Fruit fly (Drosophila melanogaster): Measurements from ENCODE around the gene KrT95D.
A peak's percentile ranks its signal among the peaks of the same experiment; 100 is the strongest.

Gene KrT95D

dm6 chr3R:24026503-24026902 is 5.1 kb downstream of the KrT95D start (continued):
- TF ChIP-seq CG9437 (GFP tag; optimal IDR thresholded peaks at IDR 0.05) (no peak), CG13894 (tag; optimal IDR thresholded peaks at IDR 0.05) (no peak), tx (GFP tag; optimal IDR thresholded peaks at IDR 0.05) (no peak), NC2α (GFP tag; optimal IDR thresholded peaks at IDR 0.05) (no peak), CG14667 (GFP tag; IDR thresholded peaks at IDR 0.05) (no peak), CG10543 (GFP tag; optimal IDR thresholded peaks at IDR 0.05) (peak; percentile 68), abd-A (tag; optimal IDR thresholded peaks at IDR 0.05) (no peak), yki (optimal IDR thresholded peaks at IDR 0.05) (no peak), dimm (GFP tag; IDR thresholded peaks at IDR 0.05) (no peak), CG11085 (GFP tag; IDR thresholded peaks at IDR 0.05) (no peak), CG15479 (GFP tag; optimal IDR thresholded peaks at IDR 0.05) (no peak), Rfx (GFP tag; IDR thresholded peaks at IDR 0.05) (no peak), disco-r (GFP tag; optimal IDR thresholded peaks at IDR 0.05) (no peak), CG9817 (tag; optimal IDR thresholded peaks at IDR 0.05) (no peak), CG16813 (GFP tag; IDR thresholded peaks at IDR 0.05; ENCODE audit: partially characterized antibody) (no peak), luna (GFP tag; optimal IDR thresholded peaks at IDR 0.05) (no peak), CG7987 (GFP tag; optimal IDR thresholded peaks at IDR 0.05) (no peak), CG6791 (GFP tag; IDR thresholded peaks at IDR 0.05; ENCODE audit: partially characterized antibody) (no peak), crol (GFP tag; IDR thresholded peaks at IDR 0.05) (peak; percentile 48), Ravus (GFP tag; IDR thresholded peaks at IDR 0.05) (no peak)

DNA sequence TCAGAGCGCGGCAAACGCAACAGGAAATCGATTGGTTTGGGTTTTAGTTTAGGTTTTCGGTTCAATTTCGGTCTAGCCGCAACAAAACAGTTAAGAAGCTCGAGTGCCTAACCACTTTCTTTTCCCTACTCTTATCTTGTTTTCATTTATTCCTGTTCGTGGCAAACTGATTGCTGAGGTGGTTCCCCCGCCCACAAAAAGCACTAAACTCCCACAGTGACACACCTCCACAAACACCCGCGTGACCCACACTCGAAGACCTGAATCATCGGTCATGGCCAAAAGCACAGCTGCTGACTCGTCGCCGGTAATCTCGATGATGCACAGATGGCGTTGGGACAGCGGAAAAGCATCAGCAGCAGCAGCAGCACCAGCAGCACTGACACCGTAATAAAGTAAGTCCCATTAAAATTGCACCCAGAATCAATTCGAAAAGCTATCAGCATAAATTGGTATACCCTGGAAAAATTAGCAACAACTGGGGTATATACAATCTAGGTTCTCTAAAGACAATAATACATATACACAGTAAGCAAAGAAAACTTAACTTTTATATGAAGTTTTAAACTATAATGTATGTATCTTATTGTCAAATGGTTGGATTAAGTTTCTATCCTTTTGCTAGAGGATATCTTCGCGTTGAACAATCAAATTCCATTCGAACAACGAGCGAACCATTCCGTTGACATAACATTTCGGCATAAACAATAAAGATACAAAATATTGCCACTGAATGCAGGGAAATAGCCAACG is 5.7 kb downstream of the KrT95D start:
- TF ChIP-seq Max (GFP tag; optimal IDR thresholded peaks at IDR 0.05), result no peak
- TF ChIP-seq CG2116 (GFP tag; optimal IDR thresholded peaks at IDR 0.05), result no peak
- TF ChIP-seq exex (tag; optimal IDR thresholded peaks at IDR 0.05), result no peak
- 0 out of 2 replicates have a peak, but pooled peaks have one; percentile 21 for TF ChIP-seq E2f2 (GFP tag; IDR thresholded peaks at IDR 0.05)
- no peak for TF ChIP-seq Hand (GFP tag; optimal IDR thresholded peaks at IDR 0.05)
- TF ChIP-seq CG12659 (GFP tag; optimal IDR thresholded peaks at IDR 0.05), result peak; percentile 13
- no peak for TF ChIP-seq Doc3 (GFP tag; IDR thresholded peaks at IDR 0.05; ENCODE audit: partially characterized antibody)
- no peak for TF ChIP-seq hbn (GFP tag; IDR thresholded peaks at IDR 0.05; ENCODE audit: partially characterized antibody)
- no peak for TF ChIP-seq MESR4 (GFP tag; optimal IDR thresholded peaks at IDR 0.05)
- no peak for TF ChIP-seq CG14860 (GFP tag; IDR thresholded peaks at IDR 0.05; ENCODE audit: partially characterized antibody)
- no peak for TF ChIP-seq Dref (GFP tag; IDR thresholded peaks at IDR 0.05)
- no peak for TF ChIP-seq Rx (GFP tag; IDR thresholded peaks at IDR 0.05)
- peak; percentile 52 for TF ChIP-seq CG18262 (tag; optimal IDR thresholded peaks at IDR 0.05)
- no peak for TF ChIP-seq toy (GFP tag; IDR thresholded peaks at IDR 0.05)
- peak; percentile 38; the same call in 1 of the 2 replicates for TF ChIP-seq CG32772 (GFP tag; IDR thresholded peaks at IDR 0.05)
- TF ChIP-seq klu (GFP tag; IDR thresholded peaks at IDR 0.05), result no peak
- TF ChIP-seq tgo (GFP tag; IDR thresholded peaks at IDR 0.05), result peak; percentile 54
- TF ChIP-seq lilli (GFP tag; optimal IDR thresholded peaks at IDR 0.05), result peak; percentile 42
- no peak for TF ChIP-seq hth (optimal IDR thresholded peaks at IDR 0.05)
- 0 out of 2 replicates have a peak, but pooled peaks have one; percentile 14 for TF ChIP-seq HLH3B (GFP tag; IDR thresholded peaks at IDR 0.05)
- no peak for TF ChIP-seq CG6689 (GFP tag; IDR thresholded peaks at IDR 0.05)
- no peak for TF ChIP-seq jing (GFP tag; optimal IDR thresholded peaks at IDR 0.05)
- TF ChIP-seq Bdp1 (GFP tag; optimal IDR thresholded peaks at IDR 0.05), result no peak
- no peak for TF ChIP-seq CG5245 (GFP tag; optimal IDR thresholded peaks at IDR 0.05)
- no peak for TF ChIP-seq yki (optimal IDR thresholded peaks at IDR 0.05)
- TF ChIP-seq CG17568 (GFP tag; optimal IDR thresholded peaks at IDR 0.05), result no peak
- peak; percentile 27; the same call in 1 of the 2 replicates for TF ChIP-seq CG4730 (GFP tag; IDR thresholded peaks at IDR 0.05)
- no peak for TF ChIP-seq CHES-1-like (GFP tag; optimal IDR thresholded peaks at IDR 0.05)
- no peak for TF ChIP-seq CG5180 (GFP tag; optimal IDR thresholded peaks at IDR 0.05)
- TF ChIP-seq br (optimal IDR thresholded peaks at IDR 0.05), result no peak
- TF ChIP-seq Deaf1 (tag; optimal IDR thresholded peaks at IDR 0.05), result no peak
- TF ChIP-seq CG10959 (GFP tag; IDR thresholded peaks at IDR 0.05), result no peak

Data from whole organism, embryonic.